Worm (Caenorhabditis elegans) whole organism, L1 larva: ENCODE results near the gene F47C12.8.

ENCODE experiments used
- C34B4.2 ChIP-seq: sonication (generic microtip); optimal IDR thresholded peaks from 2 replicates; lab custom pipeline; 2017; ENCODE audit warnings: mild to moderate bottlenecking, missing genetic modification characterization, missing compliant biosample characterization
- Y116A8C.19 ChIP-seq: sonication (generic microtip); optimal IDR thresholded peaks from 2 replicates; lab custom pipeline; 2016; ENCODE audit warnings: missing compliant biosample characterization, missing genetic modification characterization, borderline replicate concordance
- aly-2 ChIP-seq: fragments of 150-350 bp; optimal IDR thresholded peaks from 2 replicates; lab custom pipeline; 2014; ENCODE audit warnings: missing biosample characterization, missing genetic modification characterization
- ama-1 ChIP-seq: fragments of 150-350 bp; optimal IDR thresholded peaks from 2 replicates; lab custom pipeline; 2014
- blmp-1 ChIP-seq: fragments of 150-350 bp; optimal IDR thresholded peaks from 2 replicates; lab custom pipeline; 2014; ENCODE audit warnings: missing biosample characterization, missing genetic modification characterization
- ceh-8 ChIP-seq: fragments of 200-800 bp; sonication (Bioruptor generic); optimal IDR thresholded peaks from 2 replicates; lab custom pipeline; 2018; ENCODE audit warnings: mild to moderate bottlenecking, missing genetic modification characterization, moderate library complexity, missing compliant biosample characterization
- ceh-88 ChIP-seq: fragments of 200-800 bp; sonication (Bioruptor generic); IDR thresholded peaks from 2 replicates; pipeline ENCODE4 v1.3.6; 2022; ENCODE audit warnings: missing genetic modification characterization, missing compliant biosample characterization
- ceh-90 ChIP-seq: sonication (generic microtip); optimal IDR thresholded peaks from 2 replicates; lab custom pipeline; 2016; ENCODE audit warnings: missing genetic modification characterization, missing compliant biosample characterization
- efl-1 ChIP-seq, 4 experiments: fragments of 150-350 bp; optimal IDR thresholded peaks in 3 of 4; peaks in 1 of 4; 1 replicate in 1 of 4; 2 replicates in 3 of 4; lab custom pipeline; 2014; ENCODE audit warnings: missing biosample characterization in 2 of 4, missing genetic modification characterization in 2 of 4, missing genetic modification reagents in 2 of 4
- elt-2 ChIP-seq: sonication (generic microtip); optimal IDR thresholded peaks from 2 replicates; lab custom pipeline; 2016; ENCODE audit warnings: missing genetic modification characterization, mild to moderate bottlenecking, inconsistent platforms, missing compliant biosample characterization, missing genetic modification reagents
- ets-5 ChIP-seq: fragments of 200-800 bp; sonication (Bioruptor generic); IDR thresholded peaks from 2 replicates; pipeline ENCODE4 v1.3.6; 2022; ENCODE audit warnings: missing genetic modification characterization, missing compliant biosample characterization
- hlh-17 ChIP-seq: fragments of 200-800 bp; sonication (Bioruptor generic); optimal IDR thresholded peaks from 2 replicates; lab custom pipeline; 2018; ENCODE audit warnings: missing genetic modification characterization, mild to moderate bottlenecking, missing compliant biosample characterization, moderate library complexity, borderline replicate concordance
- irx-1 ChIP-seq: sonication (generic microtip); optimal IDR thresholded peaks from 2 replicates; lab custom pipeline; 2016; ENCODE audit warnings: missing genetic modification characterization, missing compliant biosample characterization
- isw-1 ChIP-seq: fragments of 200-800 bp; sonication (Bioruptor generic); IDR thresholded peaks from 2 replicates; pipeline ENCODE4 v1.3.6; 2022; ENCODE audit warnings: missing genetic modification characterization, missing compliant biosample characterization
- lin-13 ChIP-seq: fragments of 150-350 bp; optimal IDR thresholded peaks from 2 replicates; lab custom pipeline; 2014; ENCODE audit warnings: missing biosample characterization, missing genetic modification reagents, missing genetic modification characterization
- lin-14 ChIP-seq: fragments of 200-800 bp; sonication (Bioruptor generic); optimal IDR thresholded peaks from 2 replicates; lab custom pipeline; 2018; ENCODE audit warnings: mild to moderate bottlenecking, missing genetic modification characterization, moderate library complexity, missing compliant biosample characterization
- lin-35 ChIP-seq, 2 experiments: fragments of 150-350 bp; optimal IDR thresholded peaks; 2 replicates each; lab custom pipeline; 2014; ENCODE audit warnings: missing biosample characterization in 2 of 2, missing genetic modification characterization in 2 of 2, missing genetic modification reagents in 2 of 2
- mab-9 ChIP-seq: fragments of 200-800 bp; sonication (Bioruptor generic); IDR thresholded peaks from 2 replicates; pipeline ENCODE4 v1.3.6; 2022; ENCODE audit warnings: missing genetic modification reagents, missing genetic modification characterization, missing compliant biosample characterization
- mdl-1 ChIP-seq, 2 experiments: fragments of 150-350 bp; optimal IDR thresholded peaks; 2 replicates each; lab custom pipeline; 2014 to 2017; ENCODE audit warnings: missing biosample characterization in 2 of 2, missing genetic modification characterization in 2 of 2, inconsistent platforms in 1 of 2
- mef-2 ChIP-seq: fragments of 150-350 bp; optimal IDR thresholded peaks from 2 replicates; lab custom pipeline; 2014; ENCODE audit warnings: missing biosample characterization, missing genetic modification characterization
- mep-1 ChIP-seq: fragments of 150-350 bp; optimal IDR thresholded peaks from 2 replicates; lab custom pipeline; 2014; ENCODE audit warnings: missing biosample characterization, missing genetic modification characterization
- nhr-11 ChIP-seq: fragments of 150-350 bp; optimal IDR thresholded peaks from 2 replicates; lab custom pipeline; 2014; ENCODE audit warnings: missing biosample characterization, missing genetic modification characterization
- nhr-19 ChIP-seq: fragments of 200-800 bp; sonication (Bioruptor generic); conservative IDR thresholded peaks from 2 replicates; pipeline ENCODE4 v1.3.6; 2022; ENCODE audit warnings: missing genetic modification characterization, missing compliant biosample characterization
- nhr-20 ChIP-seq: sonication (generic microtip); optimal IDR thresholded peaks from 2 replicates; lab custom pipeline; 2016; ENCODE audit warnings: mild to moderate bottlenecking, missing genetic modification characterization, missing compliant biosample characterization
- nhr-28 ChIP-seq: fragments of 150-350 bp; optimal IDR thresholded peaks from 2 replicates; lab custom pipeline; 2014; ENCODE audit warnings: missing biosample characterization, missing genetic modification characterization
- nhr-71 ChIP-seq: sonication (generic microtip); optimal IDR thresholded peaks from 2 replicates; lab custom pipeline; 2016; ENCODE audit warnings: mild to moderate bottlenecking, missing genetic modification characterization, moderate library complexity, missing compliant biosample characterization
- nhr-77 ChIP-seq: fragments of 150-350 bp; optimal IDR thresholded peaks from 2 replicates; lab custom pipeline; 2014; ENCODE audit warnings: missing biosample characterization, missing genetic modification characterization
- nhr-84 ChIP-seq: sonication (generic microtip); optimal IDR thresholded peaks from 2 replicates; lab custom pipeline; 2017; ENCODE audit warnings: missing biosample characterization, missing genetic modification characterization
- nhr-90 ChIP-seq: sonication (generic microtip); optimal IDR thresholded peaks from 2 replicates; lab custom pipeline; 2016; ENCODE audit warnings: mild to moderate bottlenecking, missing genetic modification characterization, missing compliant biosample characterization; ENCODE audit not compliant: poor library complexity
- snpc-4 ChIP-seq: fragments of 150-350 bp; optimal IDR thresholded peaks from 2 replicates; lab custom pipeline; 2014; ENCODE audit warnings: missing biosample characterization, missing genetic modification characterization
- sup-37 ChIP-seq: fragments of 200-800 bp; sonication (Bioruptor generic); optimal IDR thresholded peaks from 2 replicates; lab custom pipeline; 2018; ENCODE audit warnings: mild to moderate bottlenecking, missing genetic modification characterization, missing compliant biosample characterization
- swsn-7 ChIP-seq: sonication (generic microtip); optimal IDR thresholded peaks from 2 replicates; lab custom pipeline; 2016; ENCODE audit warnings: missing genetic modification characterization, missing compliant biosample characterization
- tbx-2 ChIP-seq: sonication (generic microtip); optimal IDR thresholded peaks from 2 replicates; lab custom pipeline; 2016; ENCODE audit warnings: missing genetic modification characterization, missing compliant biosample characterization
- tlp-1 ChIP-seq: fragments of 150-350 bp; optimal IDR thresholded peaks from 2 replicates; lab custom pipeline; 2014; ENCODE audit warnings: missing biosample characterization, missing genetic modification characterization
- unc-62 ChIP-seq: fragments of 150-350 bp; optimal IDR thresholded peaks from 2 replicates; lab custom pipeline; 2014; ENCODE audit warnings: missing biosample characterization, missing genetic modification reagents, missing genetic modification characterization
- unc-86 ChIP-seq: sonication (generic microtip); optimal IDR thresholded peaks from 2 replicates; lab custom pipeline; 2016; ENCODE audit warnings: missing genetic modification characterization, missing compliant biosample characterization
- vab-15 ChIP-seq: sonication (generic microtip); optimal IDR thresholded peaks from 2 replicates; lab custom pipeline; 2017; ENCODE audit warnings: missing genotype, mild to moderate bottlenecking, missing genetic modification characterization, missing compliant biosample characterization
- xbp-1 ChIP-seq: sonication (generic microtip); optimal IDR thresholded peaks from 2 replicates; lab custom pipeline; 2016; ENCODE audit warnings: missing genetic modification characterization, missing compliant biosample characterization
- zag-1 ChIP-seq: fragments of 150-350 bp; optimal IDR thresholded peaks from 2 replicates; lab custom pipeline; 2014; ENCODE audit warnings: missing biosample characterization, missing genetic modification characterization

The F47C12.8 gene

ce11 chrIV:3973049-3973448 lies 25.4 kb downstream of the F47C12.8 start, which contains the start of gene clec-79:
Gene clec-79, plus strand, starts transcription at chrIV:3973349.
- no peak for TF ChIP-seq tbx-2 (tag; lab: Kevin White, UChicago)
- no peak for TF ChIP-seq nhr-20 (tag; lab: Kevin White, UChicago)
- TF ChIP-seq snpc-4 (tag; lab: Kevin White, UChicago), result no peak
- TF ChIP-seq C34B4.2 (tag; lab: Kevin White, UChicago), result no peak
- TF ChIP-seq nhr-71 (tag; lab: Kevin White, UChicago), result no peak
- TF ChIP-seq sup-37 (GFP tag; lab: Kevin White, UChicago), result no peak

- TF ChIP-seq hlh-17 (GFP tag; lab: Kevin White, UChicago) (no peak), elt-2 (peak; percentile 82), nhr-11 (no peak), ceh-88 (no peak), Y116A8C.19 (tag; lab: Kevin White, UChicago) (no peak), lin-35 (GFP tag; optimal IDR thresholded peaks at IDR 0.05; lab: Kevin White, UChicago) (peak in 1 of 2 experiments; percentile 2)
- TF ChIP-seq, all 84 proteins: peak for 2
Measured at ce11 chrIV:3965013-3965412, 33.4 kb downstream of the F47C12.8 start, which contains the start of gene clec-76. Gene clec-76, plus strand, starts transcription at chrIV:3965246.

- TF ChIP-seq lin-14 (GFP tag; lab: Kevin White, UChicago) (no peak), ets-5 (GFP tag; lab: Robert Waterston, UW) (no peak), swsn-7 (tag; lab: Kevin White, UChicago) (no peak), nhr-90 (no peak), efl-1 (optimal IDR thresholded peaks at IDR 0.05; lab: Kevin White, UChicago) (no peak), efl-1 (GFP tag; optimal IDR thresholded peaks at IDR 0.05 in 1 of 2; lab: Kevin White, UChicago) (peak in 1 of 2 experiments; percentile 71), blmp-1 (tag; lab: Kevin White, UChicago) (no peak), nhr-77 (tag; lab: Kevin White, UChicago) (no peak), nhr-28 (tag; lab: Kevin White, UChicago) (no peak), ceh-90 (tag; lab: Kevin White, UChicago) (no peak), elt-2 (peak; percentile 79), vab-15 (tag; lab: Kevin White, UChicago) (no peak), zag-1 (tag; lab: Kevin White, UChicago) (no peak), unc-62 (GFP tag; lab: Kevin White, UChicago) (no peak), mab-9 (GFP tag; lab: Robert Waterston, UW) (no peak), nhr-11 (no peak), mdl-1 (tag; optimal IDR thresholded peaks at IDR 0.05; lab: Kevin White, UChicago) (no peak), lin-35 (GFP tag; optimal IDR thresholded peaks at IDR 0.05; lab: Kevin White, UChicago) (peak in 1 of 2 experiments; percentile 11)
Measured at ce11 chrIV:3963498-3963897, 34.9 kb downstream of the F47C12.8 start.

- TF ChIP-seq unc-86 (no peak), nhr-84 (no peak), tlp-1 (no peak), nhr-11 (no peak), mef-2 (tag; lab: Kevin White, UChicago) (no peak), tbx-2 (tag; lab: Kevin White, UChicago) (no peak), isw-1 (no peak), nhr-19 (GFP tag; lab: Robert Waterston, UW) (no peak), lin-13 (GFP tag; lab: Kevin White, UChicago) (no peak)
Measured at ce11 chrIV:3962584-3962983, 35.8 kb downstream of the F47C12.8 start, which contains the start of gene Y46C8AM.1. Gene Y46C8AM.1, plus strand, starts transcription at chrIV:3962884.

- TF ChIP-seq ama-1 (lab: Kevin White, UChicago) (no peak), tlp-1 (no peak), irx-1 (tag; lab: Kevin White, UChicago) (no peak), xbp-1 (no peak), aly-2 (tag; lab: Kevin White, UChicago) (no peak), ceh-8 (GFP tag; lab: Kevin White, UChicago) (no peak), mep-1 (tag; lab: Kevin White, UChicago) (no peak), elt-2 (peak; percentile 70)
- TF ChIP-seq, all 84 proteins: peak for 1
Measured at ce11 chrIV:3960396-3960795, 38.0 kb downstream of the F47C12.8 start, which contains the start of gene clec-75. Gene clec-75, plus strand, starts transcription at chrIV:3960734.
